Worm (Caenorhabditis elegans) whole organism, L2 larva: Measurements from ENCODE around the gene frpr-4.

Experiments
- ama-1 ChIP-seq: fragments of 150-350 bp; optimal IDR thresholded peaks from 2 replicates; lab custom pipeline; 2018; ENCODE audit warnings: inconsistent platforms
- ceh-16 ChIP-seq: fragments of 150-350 bp; optimal IDR thresholded peaks from 2 replicates; lab custom pipeline; 2014; ENCODE audit warnings: missing biosample characterization, missing genetic modification characterization
- ceh-82 ChIP-seq: fragments of 150-350 bp; optimal IDR thresholded peaks from 2 replicates; lab custom pipeline; 2014; ENCODE audit warnings: missing biosample characterization, missing genetic modification characterization
- crh-2 ChIP-seq: sonication (generic microtip); optimal IDR thresholded peaks from 2 replicates; lab custom pipeline; 2017; ENCODE audit warnings: missing biosample characterization, missing genetic modification characterization
- dmd-4 ChIP-seq: sonication (generic microtip); optimal IDR thresholded peaks from 2 replicates; lab custom pipeline; 2017; ENCODE audit warnings: missing biosample characterization, missing genetic modification characterization
- nhr-23 ChIP-seq: fragments of 150-350 bp; optimal IDR thresholded peaks from 2 replicates; lab custom pipeline; 2014; ENCODE audit warnings: missing biosample characterization, missing genetic modification reagents, missing genetic modification characterization
- skn-1 ChIP-seq: sonication (generic microtip); optimal IDR thresholded peaks from 2 replicates; lab custom pipeline; 2017; ENCODE audit warnings: missing biosample characterization, missing genetic modification characterization
- unc-39 ChIP-seq: fragments of 150-350 bp; optimal IDR thresholded peaks from 2 replicates; lab custom pipeline; 2014; ENCODE audit warnings: missing biosample characterization, missing genetic modification characterization
- unc-62 ChIP-seq: fragments of 150-350 bp; optimal IDR thresholded peaks from 2 replicates; lab custom pipeline; 2014; ENCODE audit warnings: missing biosample characterization, missing genetic modification reagents, missing genetic modification characterization
- zag-1 ChIP-seq: fragments of 150-350 bp; optimal IDR thresholded peaks from 2 replicates; lab custom pipeline; 2014; ENCODE audit warnings: missing biosample characterization, missing genetic modification characterization
- ztf-11 ChIP-seq: sonication (generic microtip); optimal IDR thresholded peaks from 2 replicates; lab custom pipeline; 2017; ENCODE audit warnings: missing biosample characterization, missing genetic modification characterization
- ztf-4 ChIP-seq: fragments of 150-350 bp; optimal IDR thresholded peaks from 2 replicates; lab custom pipeline; 2014; ENCODE audit warnings: missing biosample characterization, missing genetic modification characterization

ce11 chrII:5282740-5283281 lies 27.5 kb upstream of the frpr-4 start:
- TF ChIP-seq ztf-11 (tag; lab: Kevin White, UChicago) = no peak
- TF ChIP-seq ceh-82 (tag; lab: Kevin White, UChicago) = no peak
- TF ChIP-seq unc-39 (tag; lab: Kevin White, UChicago) = no peak
- no peak for TF ChIP-seq crh-2 (tag; lab: Kevin White, UChicago)
- no peak for TF ChIP-seq ama-1
- no peak for TF ChIP-seq nhr-23 (tag; lab: Kevin White, UChicago)
- no peak for TF ChIP-seq zag-1 (tag; lab: Kevin White, UChicago)
- TF ChIP-seq skn-1 (tag; lab: Kevin White, UChicago) = no peak
- TF ChIP-seq ceh-16 = no peak
- no peak for TF ChIP-seq dmd-4 (tag; lab: Kevin White, UChicago)
- no peak for TF ChIP-seq ztf-4 (tag; lab: Kevin White, UChicago)
- no peak for TF ChIP-seq unc-62
